Worm (Caenorhabditis elegans) whole organism, L4 larva: ENCODE results near the gene C46C2.6.

Source experiments
- F49E8.2 ChIP-seq: sonication (generic microtip); optimal IDR thresholded peaks from 2 replicates; lab custom pipeline; 2016; ENCODE audit warnings: missing compliant biosample characterization, mild to moderate bottlenecking, missing genetic modification characterization, borderline replicate concordance
- Y5F2A.4 ChIP-seq: fragments of 200-800 bp; sonication (Bioruptor generic); optimal IDR thresholded peaks from 2 replicates; lab custom pipeline; 2018; ENCODE audit warnings: mild to moderate bottlenecking, missing genetic modification characterization, missing compliant biosample characterization
- lin-38 ChIP-seq: fragments of 200-800 bp; sonication (Bioruptor generic); IDR thresholded peaks from 2 replicates; pipeline ENCODE4 v1.3.6; 2022; ENCODE audit warnings: missing genetic modification reagents, missing genetic modification characterization, missing compliant biosample characterization
- mes-2 ChIP-seq: sonication (generic microtip); optimal IDR thresholded peaks from 2 replicates; lab custom pipeline; 2016; ENCODE audit warnings: missing genotype, mild to moderate bottlenecking, missing genetic modification characterization, missing compliant biosample characterization; ENCODE audit not compliant: poor library complexity, severe bottlenecking
- mxl-2 ChIP-seq: fragments of 200-800 bp; sonication (Bioruptor generic); conservative IDR thresholded peaks from 2 replicates; pipeline ENCODE4 v1.3.6; 2022; ENCODE audit warnings: missing genetic modification reagents, missing genetic modification characterization, missing compliant biosample characterization
- nhr-237 ChIP-seq: sonication (generic microtip); optimal IDR thresholded peaks from 2 replicates; lab custom pipeline; 2017; ENCODE audit warnings: missing biosample characterization, missing genetic modification characterization

DNA sequence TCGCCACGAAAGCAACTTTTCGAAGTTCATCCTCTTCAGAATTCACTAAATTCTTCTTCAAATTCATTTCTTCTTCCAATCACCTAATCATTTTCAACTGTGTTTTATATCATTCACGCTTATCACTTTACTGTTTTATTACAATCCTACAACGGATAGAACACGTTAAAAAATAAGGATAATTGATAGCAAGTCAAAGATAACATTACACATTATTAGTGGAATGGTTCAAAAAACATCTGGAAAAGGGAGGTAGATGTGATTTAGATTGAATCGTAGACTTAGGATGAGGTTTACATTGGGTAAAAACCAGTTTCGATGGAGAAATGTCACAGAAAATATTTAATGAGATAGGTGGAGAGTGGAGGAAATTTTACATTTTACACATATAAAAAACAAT, 49.5 kb downstream of the C46C2.6 start, which contains the start of gene col-120:
- TF ChIP-seq nhr-237 (tag; lab: Kevin White, UChicago): no peak
- TF ChIP-seq mxl-2 (GFP tag; lab: Robert Waterston, UW): no peak
- TF ChIP-seq lin-38: no peak
- TF ChIP-seq mes-2 (tag; lab: Kevin White, UChicago): no peak
- no peak for TF ChIP-seq Y5F2A.4 (GFP tag; lab: Kevin White, UChicago)
- no peak for TF ChIP-seq F49E8.2 (tag; lab: Kevin White, UChicago)
